Worm (Caenorhabditis elegans): ENCODE data around the gene ndx-9.

ce11 chrIV:10985568-10986035 is 26.2 kb downstream of the ndx-9 start, which contains the start of gene cyb-2.1:
- TF ChIP-seq hrde-1 (tag; optimal IDR thresholded peaks at IDR 0.05; ENCODE audit: borderline replicate concordance) (no peak), B0019.2 (GFP tag; conservative IDR thresholded peaks at IDR 0.05) (no peak), nhr-179 (tag; optimal IDR thresholded peaks at IDR 0.05) (no peak), sptf-2 (GFP tag; optimal IDR thresholded peaks at IDR 0.05) (no peak), unc-62 (GFP tag; optimal IDR thresholded peaks at IDR 0.05) (no peak), T26A5.8 (tag; optimal IDR thresholded peaks at IDR 0.05) (no peak), nfya-2 (GFP tag; IDR thresholded peaks at IDR 0.05) (no peak), gei-17 (GFP tag; optimal IDR thresholded peaks at IDR 0.05) (no peak), pbrm-1 (GFP tag; IDR thresholded peaks at IDR 0.05) (no peak), attf-5 (GFP tag; optimal IDR thresholded peaks at IDR 0.05) (no peak)
